Fruit fly (Drosophila melanogaster): ENCODE data around the gene CG7778.

The CG7778 gene

dm6 chr2L:8384108-8384601, 37.7 kb downstream of the CG7778 start, which contains the start of the genes Dad1 and CG13384 (continued):
- peak; percentile 91 for TF ChIP-seq CG4730 (GFP tag; IDR thresholded peaks at IDR 0.05)
- peak; percentile 50 for TF ChIP-seq CG4617 (GFP tag; optimal IDR thresholded peaks at IDR 0.05; ENCODE audit: borderline replicate concordance)
- peak; percentile 67 for TF ChIP-seq Mad (GFP tag; optimal IDR thresholded peaks at IDR 0.05)
- peak; percentile 55 for TF ChIP-seq Ets97D (GFP tag; optimal IDR thresholded peaks at IDR 0.05)
- TF ChIP-seq pfk (GFP tag; optimal IDR thresholded peaks at IDR 0.05), result peak; percentile 52
- peak; percentile 85 for TF ChIP-seq zfh1 (GFP tag; IDR thresholded peaks at IDR 0.05)
- peak; percentile 62 to 93 for TF ChIP-seq dpn (GFP tag; optimal IDR thresholded peaks at IDR 0.05)
- TF ChIP-seq CG2199 (GFP tag; IDR thresholded peaks at IDR 0.05), result 0 out of 3 replicates have a peak, but pooled peaks have one; percentile 62
- TF ChIP-seq chn (GFP tag; optimal IDR thresholded peaks at IDR 0.05), result peak; percentile 68
- peak; percentile 29 for TF ChIP-seq Mes4 (GFP tag; optimal IDR thresholded peaks at IDR 0.05)
- peak; percentile 81 for TF ChIP-seq toy (GFP tag; IDR thresholded peaks at IDR 0.05)
- peak; percentile 10 for TF ChIP-seq CG12071 (GFP tag; optimal IDR thresholded peaks at IDR 0.05)
- TF ChIP-seq Spps (tag; optimal IDR thresholded peaks at IDR 0.05), result peak; percentile 82
- TF ChIP-seq CG4424 (GFP tag; optimal IDR thresholded peaks at IDR 0.05), result peak; percentile 92
- peak; percentile 87 for TF ChIP-seq CG15011 (GFP tag; optimal IDR thresholded peaks at IDR 0.05)
- TF ChIP-seq Dll (GFP tag; IDR thresholded peaks at IDR 0.05; ENCODE audit: partially characterized antibody), result peak; percentile 68; the same call in 3 of the 4 replicates
- TF ChIP-seq jumu (GFP tag; optimal IDR thresholded peaks at IDR 0.05), result no peak
- peak; percentile 85 for TF ChIP-seq CG10431 (GFP tag; optimal IDR thresholded peaks at IDR 0.05)
- TF ChIP-seq sens-2 (GFP tag; IDR thresholded peaks at IDR 0.05), result no peak
- peak; percentile 84 for TF ChIP-seq psq (GFP tag; optimal IDR thresholded peaks at IDR 0.05)
- no peak for TF ChIP-seq CG9609 (GFP tag; optimal IDR thresholded peaks at IDR 0.05)
- peak; percentile 78 for TF ChIP-seq pros (GFP tag; optimal IDR thresholded peaks at IDR 0.05)
- TF ChIP-seq CG10209 (GFP tag; optimal IDR thresholded peaks at IDR 0.05), result peak; percentile 92
- TF ChIP-seq CG1832 (GFP tag; optimal IDR thresholded peaks at IDR 0.05), result no peak
- TF ChIP-seq CG17385 (GFP tag; optimal IDR thresholded peaks at IDR 0.05), result peak; percentile 92
- TF ChIP-seq Oaz (GFP tag; IDR thresholded peaks at IDR 0.05), result peak; percentile 74
- no peak for TF ChIP-seq fru (optimal IDR thresholded peaks at IDR 0.05)
- no peak for TF ChIP-seq dati (GFP tag; IDR thresholded peaks at IDR 0.05)
- TF ChIP-seq HmgD (GFP tag; optimal IDR thresholded peaks at IDR 0.05), result peak; percentile 0
- peak; percentile 85 for TF ChIP-seq scrt (GFP tag; optimal IDR thresholded peaks at IDR 0.05)
- peak; percentile 63 for TF ChIP-seq bab2 (GFP tag; optimal IDR thresholded peaks at IDR 0.05)
- TF ChIP-seq CG8290 (GFP tag; optimal IDR thresholded peaks at IDR 0.05), result peak; percentile 76
- peak in 1 of 2 experiments; percentile 36 for TF ChIP-seq CG8290 (tag; optimal IDR thresholded peaks at IDR 0.05)
- peak; percentile 58 for TF ChIP-seq Lhr (GFP tag; optimal IDR thresholded peaks at IDR 0.05)
- TF ChIP-seq CG16779 (GFP tag; IDR thresholded peaks at IDR 0.05), result 0 out of 2 replicates have a peak, but pooled peaks have one; percentile 19
- TF ChIP-seq CG7556 (GFP tag; optimal IDR thresholded peaks at IDR 0.05), result peak; percentile 94
- peak; percentile 63 for TF ChIP-seq Bdp1 (GFP tag; optimal IDR thresholded peaks at IDR 0.05)
- TF ChIP-seq ftz-f1 (GFP tag; optimal IDR thresholded peaks at IDR 0.05), result no peak
- peak; percentile 83 for TF ChIP-seq Bteb2 (GFP tag; optimal IDR thresholded peaks at IDR 0.05)
- TF ChIP-seq cad (GFP tag; optimal IDR thresholded peaks at IDR 0.05), result no peak
- peak; percentile 81 for TF ChIP-seq Nf-YB (GFP tag; optimal IDR thresholded peaks at IDR 0.05)
- TF ChIP-seq CG6765 (GFP tag; optimal IDR thresholded peaks at IDR 0.05), result peak; percentile 94
- TF ChIP-seq Sox102F (GFP tag; optimal IDR thresholded peaks at IDR 0.05), result peak; percentile 91
- TF ChIP-seq fu2 (GFP tag; optimal IDR thresholded peaks at IDR 0.05), result peak; percentile 18
- peak; percentile 78 for TF ChIP-seq CG18011 (GFP tag; optimal IDR thresholded peaks at IDR 0.05)
- TF ChIP-seq so (GFP tag; IDR thresholded peaks at IDR 0.05), result peak; percentile 78; the same call in 2 of the 3 replicates
- peak; percentile 88 for TF ChIP-seq rib (GFP tag; IDR thresholded peaks at IDR 0.05)
- peak; percentile 79 for TF ChIP-seq Six4 (GFP tag; optimal IDR thresholded peaks at IDR 0.05)
- TF ChIP-seq CG4360 (GFP tag; IDR thresholded peaks at IDR 0.05), result 0 out of 2 replicates have a peak, but pooled peaks have one; percentile 42
- peak; percentile 85 for TF ChIP-seq B-H1 (GFP tag; IDR thresholded peaks at IDR 0.05)
- peak; percentile 93 for TF ChIP-seq CG9727 (GFP tag; optimal IDR thresholded peaks at IDR 0.05)
- peak; percentile 92 for TF ChIP-seq Hr3 (GFP tag; optimal IDR thresholded peaks at IDR 0.05)

All from whole organism, embryonic.